Fruit fly (Drosophila melanogaster): ENCODE measurements around the gene CG17193.

The CG17193 gene

dm6 chr3R:20035887-20036286 is 20.0 kb downstream of the CG17193 start, which contains the start of gene Regnase-1 (continued):
- peak; percentile 89 for TF ChIP-seq CG14860 (GFP tag; IDR thresholded peaks at IDR 0.05; ENCODE audit: partially characterized antibody)
- TF ChIP-seq CG17361 (GFP tag; IDR thresholded peaks at IDR 0.05), result peak; percentile 87
- peak; percentile 66 for TF ChIP-seq CG10321 (GFP tag; IDR thresholded peaks at IDR 0.05)
- peak; percentile 72 for TF ChIP-seq tx (GFP tag; optimal IDR thresholded peaks at IDR 0.05)
- TF ChIP-seq CG2678 (tag; optimal IDR thresholded peaks at IDR 0.05), result peak; percentile 82
- peak; percentile 84; the same call in 1 of the 2 replicates for TF ChIP-seq CG11085 (GFP tag; IDR thresholded peaks at IDR 0.05)
- peak; percentile 97 for TF ChIP-seq chm (GFP tag; IDR thresholded peaks at IDR 0.05)
- TF ChIP-seq mam (GFP tag; optimal IDR thresholded peaks at IDR 0.05), result peak; percentile 80
- TF ChIP-seq en (GFP tag; optimal IDR thresholded peaks at IDR 0.05), result peak; percentile 89
- TF ChIP-seq danr (GFP tag; IDR thresholded peaks at IDR 0.05), result peak; percentile 35; the same call in 1 of the 2 replicates
- peak; percentile 79 for TF ChIP-seq slbo (GFP tag; IDR thresholded peaks at IDR 0.05)
- peak; percentile 91 for TF ChIP-seq CG10267 (tag; optimal IDR thresholded peaks at IDR 0.05)
- peak; percentile 94 for TF ChIP-seq gcm (GFP tag; optimal IDR thresholded peaks at IDR 0.05)
- peak; percentile 90 for TF ChIP-seq CG8089 (GFP tag; optimal IDR thresholded peaks at IDR 0.05)
- TF ChIP-seq CG7556 (GFP tag; optimal IDR thresholded peaks at IDR 0.05), result peak; percentile 80
- TF ChIP-seq z (GFP tag; IDR thresholded peaks at IDR 0.05), result peak; percentile 57; the same call in 1 of the 3 replicates
- TF ChIP-seq br (optimal IDR thresholded peaks at IDR 0.05), result no peak
- TF ChIP-seq CG13624 (GFP tag; optimal IDR thresholded peaks at IDR 0.05), result peak; percentile 94
- peak; percentile 93 for TF ChIP-seq CG2202 (tag; optimal IDR thresholded peaks at IDR 0.05)
- peak; percentile 65 for TF ChIP-seq ssp (GFP tag; IDR thresholded peaks at IDR 0.05)
- TF ChIP-seq gsb (GFP tag; IDR thresholded peaks at IDR 0.05), result peak; percentile 86
- TF ChIP-seq Aef1 (GFP tag; IDR thresholded peaks at IDR 0.05), result peak; percentile 68; the same call in 2 of the 3 replicates
- TF ChIP-seq CG9817 (tag; optimal IDR thresholded peaks at IDR 0.05), result peak; percentile 90
- TF ChIP-seq Awh (GFP tag; IDR thresholded peaks at IDR 0.05), result peak; percentile 89
- TF ChIP-seq Nf-YB (GFP tag; optimal IDR thresholded peaks at IDR 0.05), result peak; percentile 78
- TF ChIP-seq bigmax (GFP tag; optimal IDR thresholded peaks at IDR 0.05), result peak; percentile 86
- TF ChIP-seq CG16815 (GFP tag; optimal IDR thresholded peaks at IDR 0.05), result peak; percentile 34
- peak; percentile 89 for TF ChIP-seq pb (GFP tag; optimal IDR thresholded peaks at IDR 0.05)
- TF ChIP-seq CG1529 (GFP tag; optimal IDR thresholded peaks at IDR 0.05), result peak; percentile 90
- TF ChIP-seq Dp (GFP tag; optimal IDR thresholded peaks at IDR 0.05), result peak; percentile 96
- peak; percentile 63 for TF ChIP-seq CG30020 (tag; optimal IDR thresholded peaks at IDR 0.05)
- peak; percentile 92 for TF ChIP-seq Side (GFP tag; optimal IDR thresholded peaks at IDR 0.05)
- TF ChIP-seq Atf6 (GFP tag; IDR thresholded peaks at IDR 0.05), result peak; percentile 89
- peak; percentile 55 for TF ChIP-seq jing (GFP tag; optimal IDR thresholded peaks at IDR 0.05)
- peak; percentile 97 for TF ChIP-seq CrebB (tag; optimal IDR thresholded peaks at IDR 0.05)
- TF ChIP-seq CG10979 (tag; optimal IDR thresholded peaks at IDR 0.05), result peak; percentile 85
- no peak for TF ChIP-seq CG11560 (tag; IDR thresholded peaks at IDR 0.05)
- TF ChIP-seq prd (optimal IDR thresholded peaks at IDR 0.05), result no peak
- peak; percentile 62; the same call in 2 of the 3 replicates for TF ChIP-seq prd (GFP tag; IDR thresholded peaks at IDR 0.05)
- no peak for TF ChIP-seq tll (GFP tag; optimal IDR thresholded peaks at IDR 0.05)
- peak; percentile 87 for TF ChIP-seq CG18262 (tag; optimal IDR thresholded peaks at IDR 0.05)
- TF ChIP-seq CG31224 (GFP tag; IDR thresholded peaks at IDR 0.05), result peak; percentile 84
- peak; percentile 92 for TF ChIP-seq sqz (GFP tag; optimal IDR thresholded peaks at IDR 0.05)
- peak; percentile 96 for TF ChIP-seq CG13296 (GFP tag; optimal IDR thresholded peaks at IDR 0.05)
- peak; percentile 84 for TF ChIP-seq Rx (GFP tag; IDR thresholded peaks at IDR 0.05)
- TF ChIP-seq Oli (tag; optimal IDR thresholded peaks at IDR 0.05), result peak; percentile 76
- peak; percentile 65 for TF ChIP-seq Ssrp (tag; optimal IDR thresholded peaks at IDR 0.05)
- peak; percentile 64 for TF ChIP-seq CG18476 (GFP tag; optimal IDR thresholded peaks at IDR 0.05)
- TF ChIP-seq CG14965 (GFP tag; optimal IDR thresholded peaks at IDR 0.05; ENCODE audit: borderline replicate concordance), result peak; percentile 50
- peak; percentile 51; the same call in 1 of the 2 replicates for TF ChIP-seq CG4404 (GFP tag; IDR thresholded peaks at IDR 0.05)
- peak; percentile 65; the same call in 2 of the 3 replicates for TF ChIP-seq CG14050 (GFP tag; IDR thresholded peaks at IDR 0.05)

Data from whole organism, embryonic.